Worm (Caenorhabditis elegans) whole organism, L4 larva: Measurements from ENCODE around the gene fmo-3.

ENCODE experiments used
- F10B5.3 ChIP-seq: sonication (generic microtip); optimal IDR thresholded peaks from 2 replicates; lab custom pipeline; 2016; ENCODE audit warnings: mild to moderate bottlenecking, missing genetic modification characterization, missing compliant biosample characterization
- F44E2.7 ChIP-seq: fragments of 200-800 bp; sonication (Bioruptor generic); IDR thresholded peaks from 2 replicates; pipeline ENCODE4 v2.1.2; 2022; ENCODE audit warnings: missing genetic modification characterization, missing compliant biosample characterization
- Y75B8A.6 ChIP-seq: fragments of 200-800 bp; sonication (Bioruptor generic); IDR thresholded peaks from 2 replicates; pipeline ENCODE4 v1.3.6; 2022; ENCODE audit warnings: missing genetic modification reagents, missing genetic modification characterization, missing compliant biosample characterization
- ZK337.2 ChIP-seq: fragments of 200-800 bp; sonication (Bioruptor generic); IDR thresholded peaks from 2 replicates; pipeline ENCODE4 v1.3.6; 2022; ENCODE audit warnings: missing genetic modification reagents, missing genetic modification characterization, missing compliant biosample characterization
- aha-1 ChIP-seq: fragments of 150-350 bp; peaks from one replicate; lab custom pipeline; 2014; ENCODE audit warnings: missing biosample characterization, missing genetic modification characterization
- ama-1 ChIP-seq: fragments of 150-350 bp; optimal IDR thresholded peaks from 2 replicates; lab custom pipeline; 2014; ENCODE audit warnings: inconsistent platforms, mixed read lengths
- ceh-28 ChIP-seq: fragments of 150-350 bp; optimal IDR thresholded peaks from 2 replicates; lab custom pipeline; 2014; ENCODE audit warnings: missing biosample characterization, missing genetic modification reagents, missing genetic modification characterization
- ceh-44 ChIP-seq: fragments of 200-800 bp; sonication (Bioruptor generic); IDR thresholded peaks from 2 replicates; pipeline ENCODE4 v1.3.6; 2022; ENCODE audit warnings: missing genetic modification reagents, missing genetic modification characterization, missing compliant biosample characterization
- ctbp-1 ChIP-seq: fragments of 200-800 bp; sonication (Bioruptor generic); IDR thresholded peaks from 2 replicates; pipeline ENCODE4 v1.3.6; 2022; ENCODE audit warnings: missing genetic modification reagents, missing genetic modification characterization, missing compliant biosample characterization
- daf-8 ChIP-seq: fragments of 200-800 bp; sonication (Bioruptor generic); IDR thresholded peaks from 2 replicates; pipeline ENCODE4 v1.3.6; 2022; ENCODE audit warnings: missing genetic modification characterization, missing compliant biosample characterization
- egl-27 ChIP-seq: sonication (generic microtip); optimal IDR thresholded peaks from 3 replicates; lab custom pipeline; 2017; ENCODE audit warnings: missing biosample characterization, missing genetic modification reagents, missing genetic modification characterization
- fkh-10 ChIP-seq: fragments of 150-350 bp; optimal IDR thresholded peaks from 2 replicates; lab custom pipeline; 2014; ENCODE audit warnings: missing biosample characterization, missing genetic modification reagents, missing genetic modification characterization
- fos-1 ChIP-seq: fragments of 150-350 bp; optimal IDR thresholded peaks from 2 replicates; lab custom pipeline; 2014; ENCODE audit warnings: missing biosample characterization, missing genetic modification characterization
- hlh-30 ChIP-seq: sonication (generic microtip); optimal IDR thresholded peaks from 2 replicates; lab custom pipeline; 2017; ENCODE audit warnings: antibody characterized with exemption, mild to moderate bottlenecking, missing genetic modification characterization, missing compliant biosample characterization; ENCODE audit not compliant: insufficient read depth
- hmg-1.1 ChIP-seq: fragments of 200-800 bp; sonication (Bioruptor generic); IDR thresholded peaks from 2 replicates; pipeline ENCODE4 v1.3.6; 2022; ENCODE audit warnings: missing genetic modification reagents, missing genetic modification characterization, missing compliant biosample characterization
- lin-1 ChIP-seq: fragments of 200-800 bp; sonication (Bioruptor generic); IDR thresholded peaks from 2 replicates; pipeline ENCODE4 v1.3.6; 2022; ENCODE audit warnings: missing genetic modification reagents, missing genetic modification characterization, missing compliant biosample characterization
- lin-29 ChIP-seq: fragments of 200-800 bp; sonication (Bioruptor generic); IDR thresholded peaks from 2 replicates; pipeline ENCODE4 v1.3.6; 2022; ENCODE audit warnings: missing genetic modification reagents, missing genetic modification characterization, missing compliant biosample characterization
- lin-38 ChIP-seq: fragments of 200-800 bp; sonication (Bioruptor generic); IDR thresholded peaks from 2 replicates; pipeline ENCODE4 v1.3.6; 2022; ENCODE audit warnings: missing genetic modification reagents, missing genetic modification characterization, missing compliant biosample characterization
- lin-39 ChIP-seq: fragments of 150-350 bp; optimal IDR thresholded peaks from 2 replicates; lab custom pipeline; 2014; ENCODE audit warnings: missing biosample characterization, missing genetic modification reagents, missing genetic modification characterization
- lir-3 ChIP-seq: sonication (generic microtip); optimal IDR thresholded peaks from 2 replicates; lab custom pipeline; 2016; ENCODE audit warnings: mild to moderate bottlenecking, missing genetic modification characterization, missing compliant biosample characterization
- madf-5 ChIP-seq, 2 experiments: fragments of 200-800 bp; sonication (Bioruptor generic); IDR thresholded peaks; 2 replicates each; pipeline ENCODE4 v1.3.6; 2022; ENCODE audit warnings: missing compliant biosample characterization in 2 of 2, missing genetic modification characterization in 2 of 2
- mdl-1 ChIP-seq, 2 experiments: fragments of 150-350 bp in 1 of 2; sonication (generic microtip) in 1 of 2; optimal IDR thresholded peaks; 2 replicates each; lab custom pipeline; 2014 to 2017; ENCODE audit warnings: missing biosample characterization in 2 of 2, missing genetic modification characterization in 2 of 2
- mxl-3 ChIP-seq: fragments of 200-800 bp; sonication (Bioruptor generic); optimal IDR thresholded peaks from 2 replicates; lab custom pipeline; 2018; ENCODE audit warnings: mild to moderate bottlenecking, missing genetic modification characterization, missing compliant biosample characterization
- nhr-10 ChIP-seq: fragments of 150-350 bp; optimal IDR thresholded peaks from 2 replicates; lab custom pipeline; 2014; ENCODE audit warnings: missing biosample characterization, missing genetic modification characterization
- nhr-102 ChIP-seq: sonication (generic microtip); optimal IDR thresholded peaks from 2 replicates; lab custom pipeline; 2016; ENCODE audit warnings: mild to moderate bottlenecking, missing genetic modification characterization, moderate library complexity, missing compliant biosample characterization
- nhr-25 ChIP-seq: sonication (generic microtip); optimal IDR thresholded peaks from 2 replicates; lab custom pipeline; 2017; ENCODE audit warnings: missing genetic modification characterization, mild to moderate bottlenecking, missing compliant biosample characterization, antibody characterized with exemption, moderate library complexity, borderline replicate concordance; ENCODE audit not compliant: insufficient read depth
- nhr-28 ChIP-seq: fragments of 150-350 bp; optimal IDR thresholded peaks from 2 replicates; lab custom pipeline; 2014; ENCODE audit warnings: missing biosample characterization, missing genetic modification characterization
- nhr-41 ChIP-seq: fragments of 200-800 bp; sonication (Bioruptor generic); IDR thresholded peaks from 2 replicates; pipeline ENCODE4 v1.3.6; 2022; ENCODE audit warnings: missing genetic modification reagents, missing genetic modification characterization, missing compliant biosample characterization
- nhr-42 ChIP-seq: fragments of 200-800 bp; sonication (Bioruptor generic); IDR thresholded peaks from 2 replicates; pipeline ENCODE4 v1.3.6; 2022; ENCODE audit warnings: missing genetic modification characterization, missing compliant biosample characterization
- php-3 ChIP-seq: fragments of 200-800 bp; sonication (Bioruptor generic); IDR thresholded peaks from 2 replicates; pipeline ENCODE4 v1.3.6; 2022; ENCODE audit warnings: missing genetic modification reagents, missing genetic modification characterization, missing compliant biosample characterization
- sdz-12 ChIP-seq: fragments of 200-800 bp; sonication (Bioruptor generic); optimal IDR thresholded peaks from 2 replicates; lab custom pipeline; 2018; ENCODE audit warnings: mild to moderate bottlenecking, missing genetic modification characterization, missing compliant biosample characterization
- set-16 ChIP-seq: fragments of 200-800 bp; sonication (Bioruptor generic); IDR thresholded peaks from 2 replicates; pipeline ENCODE4 v1.3.6; 2022; ENCODE audit warnings: missing genetic modification reagents, missing genetic modification characterization, missing compliant biosample characterization
- snpc-1.2 ChIP-seq: fragments of 200-800 bp; sonication (Bioruptor generic); IDR thresholded peaks from 2 replicates; pipeline ENCODE4 v1.3.6; 2022; ENCODE audit warnings: missing genetic modification reagents, missing genetic modification characterization, missing compliant biosample characterization
- tra-1 ChIP-seq: fragments of 200-800 bp; sonication (Bioruptor generic); IDR thresholded peaks from 2 replicates; pipeline ENCODE4 v1.3.6; 2022; ENCODE audit warnings: missing genetic modification reagents, missing genetic modification characterization, missing compliant biosample characterization
- unc-62 ChIP-seq, 3 experiments: fragments of 150-350 bp in 1 of 3; sonication (generic microtip); optimal IDR thresholded peaks in 2 of 3; peaks in 1 of 3; 1 replicate in 1 of 3; 2 replicates in 2 of 3; lab custom pipeline; 2014 to 2017; ENCODE audit warnings: missing biosample characterization in 3 of 3, missing genetic modification characterization in 3 of 3, missing genetic modification reagents in 3 of 3, missing genotype in 1 of 3
- zfp-2 ChIP-seq: sonication (generic microtip); optimal IDR thresholded peaks from 2 replicates; lab custom pipeline; 2016; ENCODE audit warnings: mild to moderate bottlenecking, missing genetic modification characterization, missing compliant biosample characterization

The fmo-3 gene

DNA sequence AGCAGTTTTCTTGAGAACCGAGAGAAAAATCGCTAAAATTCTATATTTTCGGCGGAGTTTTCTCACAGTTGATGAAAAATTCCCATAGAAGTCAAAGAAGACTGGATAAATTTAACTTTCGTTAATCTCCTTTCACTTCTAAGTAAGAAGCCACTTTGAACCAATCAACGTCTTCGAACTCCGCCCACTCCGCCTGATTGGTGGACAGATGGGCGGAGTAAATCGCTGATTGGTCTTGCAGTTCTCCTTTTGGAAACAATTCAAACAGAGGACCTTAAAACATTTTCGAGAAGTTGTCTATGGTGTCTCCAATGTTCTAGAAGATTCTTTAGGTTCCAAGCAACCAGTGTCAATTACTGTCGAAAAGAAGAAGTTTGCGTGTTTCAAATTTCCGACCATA, 36.1 kb upstream of the fmo-3 start:
- TF ChIP-seq lin-38 (GFP tag; lab: Robert Waterston, UW), result no peak
- no peak for TF ChIP-seq ZK337.2 (GFP tag; lab: Robert Waterston, UW)
- no peak for TF ChIP-seq lir-3 (tag; lab: Kevin White, UChicago)
- peak; percentile 64 for TF ChIP-seq aha-1
- TF ChIP-seq lin-39 (tag; lab: Kevin White, UChicago), result no peak

DNA sequence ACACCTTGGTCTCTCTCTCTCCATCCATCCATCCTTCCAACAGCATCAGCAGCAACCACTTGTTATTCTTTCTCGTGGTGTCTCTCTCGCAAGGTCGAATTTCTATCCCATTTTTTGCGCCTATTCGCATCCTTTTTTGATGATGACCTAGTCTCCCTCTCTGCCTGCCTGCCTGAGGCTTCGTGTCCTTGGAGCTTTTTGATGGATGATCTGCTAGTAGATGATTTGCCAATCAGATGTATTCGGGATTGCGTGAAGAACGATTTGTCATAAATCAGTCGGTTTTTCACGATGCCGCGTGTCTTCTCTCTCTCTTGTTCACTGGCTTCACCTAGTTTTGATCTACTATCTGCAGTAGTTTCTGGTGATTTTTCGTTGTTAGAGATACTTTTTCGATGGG, 33.2 kb upstream of the fmo-3 start:
- TF ChIP-seq unc-62 (GFP tag; optimal IDR thresholded peaks at IDR 0.05 in 1 of 2; lab: Kevin White, UChicago) (peak in 1 of 2 experiments; percentile 66), unc-62 (tag; optimal IDR thresholded peaks at IDR 0.05; lab: Kevin White, UChicago) (no peak), tra-1 (GFP tag; lab: Robert Waterston, UW) (no peak), nhr-28 (tag; lab: Kevin White, UChicago) (peak; percentile 44), mdl-1 (tag; optimal IDR thresholded peaks at IDR 0.05; lab: Kevin White, UChicago) (peak in 1 of 2 experiments; percentile 43), mxl-3 (peak; percentile 28), hlh-30 (peak; percentile 26), nhr-25 (tag; lab: Kevin White, UChicago) (peak; percentile 41), aha-1 (peak; percentile 83), php-3 (no peak)
- TF ChIP-seq, all 104 proteins: peak for 7

DNA sequence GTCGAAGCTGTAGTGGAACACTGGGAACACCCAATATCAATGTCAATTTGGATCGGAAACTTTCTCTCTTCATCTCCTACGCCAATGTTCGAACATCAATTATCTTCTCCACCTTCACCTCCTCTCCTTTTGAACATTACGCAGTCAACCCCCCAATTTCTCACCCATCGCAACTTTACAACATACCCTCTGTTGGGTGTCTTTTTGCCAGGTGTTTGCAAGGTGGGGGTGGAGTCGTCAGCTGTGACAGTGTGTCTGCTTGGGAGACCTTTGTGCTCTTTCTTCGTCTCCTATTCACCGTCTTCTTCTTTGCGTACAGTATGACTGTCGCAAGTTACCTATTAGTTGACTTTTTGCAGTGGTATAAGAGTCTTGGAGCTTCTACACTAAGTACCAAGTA, 27.8 kb upstream of the fmo-3 start:
- TF ChIP-seq Y75B8A.6 (GFP tag; lab: Robert Waterston, UW), result no peak
- TF ChIP-seq ceh-28, result no peak
- no peak for TF ChIP-seq lin-29 (GFP tag; lab: Robert Waterston, UW)
- no peak for TF ChIP-seq ceh-44
- no peak for TF ChIP-seq nhr-102 (tag; lab: Kevin White, UChicago)
- TF ChIP-seq egl-27 (tag; lab: Kevin White, UChicago), result no peak
- TF ChIP-seq ama-1, result no peak
- TF ChIP-seq ctbp-1 (GFP tag; lab: Robert Waterston, UW), result no peak
- no peak for TF ChIP-seq nhr-10
- TF ChIP-seq set-16, result no peak
- no peak for TF ChIP-seq fkh-10 (GFP tag; lab: Kevin White, UChicago)
- peak in 1 of 2 experiments; percentile 26 for TF ChIP-seq unc-62 (GFP tag; optimal IDR thresholded peaks at IDR 0.05 in 1 of 2; lab: Kevin White, UChicago)
- TF ChIP-seq unc-62 (tag; optimal IDR thresholded peaks at IDR 0.05; lab: Kevin White, UChicago), result no peak
- TF ChIP-seq sdz-12 (GFP tag; lab: Kevin White, UChicago), result no peak
- TF ChIP-seq F10B5.3 (tag; lab: Kevin White, UChicago), result no peak
- no peak for TF ChIP-seq zfp-2 (tag; lab: Kevin White, UChicago)
- no peak for TF ChIP-seq daf-8 (GFP tag; lab: Robert Waterston, UW)
- no peak for TF ChIP-seq fos-1 (tag; lab: Kevin White, UChicago)
- TF ChIP-seq F44E2.7 (GFP tag; lab: Robert Waterston, UW), result no peak
- TF ChIP-seq nhr-41 (GFP tag; lab: Robert Waterston, UW), result no peak
- TF ChIP-seq lin-1 (GFP tag; lab: Robert Waterston, UW), result no peak
- TF ChIP-seq aha-1, result no peak
- no peak for TF ChIP-seq nhr-25 (tag; lab: Kevin White, UChicago)
- no peak for TF ChIP-seq nhr-42
- TF ChIP-seq snpc-1.2, result 0 out of 2 replicates have a peak, but pooled peaks have one; percentile 28
- no peak for TF ChIP-seq madf-5 (GFP tag; IDR thresholded peaks at IDR 0.05; lab: Robert Waterston, UW)
- TF ChIP-seq hmg-1.1 (GFP tag; lab: Robert Waterston, UW), result 0 out of 2 replicates have a peak, but pooled peaks have one; percentile 8

DNA sequence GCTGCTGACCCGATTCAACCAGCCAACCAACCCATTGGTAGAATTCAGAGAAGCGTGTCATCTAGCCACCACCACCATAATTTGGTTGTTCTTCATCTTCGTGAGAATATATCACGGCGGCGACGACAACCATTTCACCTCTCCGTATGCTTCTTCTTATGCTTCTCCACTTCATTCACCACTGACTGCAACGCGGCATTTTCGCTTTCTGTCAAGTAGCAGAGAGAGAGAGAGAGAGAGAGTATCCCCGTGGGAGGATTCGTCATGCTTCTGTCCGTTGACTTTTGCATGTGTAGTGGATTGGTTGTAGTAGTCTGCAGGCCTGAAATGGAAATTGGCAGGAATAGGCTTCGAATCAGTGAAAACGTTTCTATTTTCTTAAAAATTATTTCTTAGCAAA, 22.6 kb upstream of the fmo-3 start:
- TF ChIP-seq ama-1, result no peak
- TF ChIP-seq hlh-30, result peak; percentile 5
- TF ChIP-seq aha-1, result peak; percentile 24
- peak in 1 of 2 experiments; percentile 40 for TF ChIP-seq unc-62 (GFP tag; optimal IDR thresholded peaks at IDR 0.05 in 1 of 2; lab: Kevin White, UChicago)
- TF ChIP-seq unc-62 (tag; optimal IDR thresholded peaks at IDR 0.05; lab: Kevin White, UChicago), result no peak
